Fruit fly (Drosophila melanogaster): Measurements from ENCODE around the gene CG11837.

- TF ChIP-seq cnc (optimal IDR thresholded peaks at IDR 0.05) (no peak), cic (GFP tag; optimal IDR thresholded peaks at IDR 0.05) (peak; percentile 5), CG7101 (tag; optimal IDR thresholded peaks at IDR 0.05) (no peak), kay (GFP tag; ENCODE audit: borderline replicate concordance) (peak; percentile 66), CG7045 (GFP tag; optimal IDR thresholded peaks at IDR 0.05) (peak; percentile 2), bab1 (GFP tag; optimal IDR thresholded peaks at IDR 0.05) (no peak), pad (GFP tag; optimal IDR thresholded peaks at IDR 0.05) (no peak), tj (GFP tag; optimal IDR thresholded peaks at IDR 0.05) (no peak), toe (GFP tag; optimal IDR thresholded peaks at IDR 0.05) (no peak)
Observed at dm6 chr3R:29083459-29084457, 34.5 kb downstream of the CG11837 start.
